Worm (Caenorhabditis elegans) whole organism, L3 larva: ENCODE measurements around the gene fcd-2.

ENCODE experiments used
- R02D3.7 ChIP-seq: fragments of 150-350 bp; optimal IDR thresholded peaks from 2 replicates; lab custom pipeline; 2014; ENCODE audit warnings: missing biosample characterization, missing genetic modification characterization
- aly-2 ChIP-seq: fragments of 150-350 bp; optimal IDR thresholded peaks from 2 replicates; lab custom pipeline; 2014; ENCODE audit warnings: missing biosample characterization, missing genetic modification characterization
- ama-1 ChIP-seq: fragments of 150-350 bp; optimal IDR thresholded peaks from 2 replicates; lab custom pipeline; 2018
- ceh-82 ChIP-seq: fragments of 150-350 bp; optimal IDR thresholded peaks from 2 replicates; lab custom pipeline; 2014; ENCODE audit warnings: missing biosample characterization, missing genetic modification characterization
- ceh-9 ChIP-seq: sonication (generic microtip); optimal IDR thresholded peaks from 2 replicates; lab custom pipeline; 2018; ENCODE audit warnings: missing biosample characterization, missing genetic modification characterization
- egl-27 ChIP-seq: sonication (generic microtip); optimal IDR thresholded peaks from 4 replicates; lab custom pipeline; 2017; ENCODE audit warnings: missing biosample characterization, missing genetic modification reagents, missing genetic modification characterization
- elt-1 ChIP-seq: fragments of 150-350 bp; optimal IDR thresholded peaks from 2 replicates; lab custom pipeline; 2014; ENCODE audit warnings: missing biosample characterization, missing genetic modification characterization
- elt-3 ChIP-seq, 3 experiments: fragments of 150-350 bp in 1 of 3; sonication (generic microtip) in 2 of 3; optimal IDR thresholded peaks; 2 replicates in 2 of 3; 4 replicates in 1 of 3; lab custom pipeline; 2014 to 2017; ENCODE audit warnings: missing biosample characterization in 3 of 3, missing genetic modification characterization in 3 of 3
- eor-1 ChIP-seq, 2 experiments: fragments of 150-350 bp; optimal IDR thresholded peaks; 2 replicates each; lab custom pipeline; 2014 to 2018; ENCODE audit warnings: missing biosample characterization in 2 of 2, missing genetic modification characterization in 2 of 2
- fkh-10 ChIP-seq: sonication (generic microtip); optimal IDR thresholded peaks from 2 replicates; lab custom pipeline; 2017; ENCODE audit warnings: missing biosample characterization, missing genetic modification reagents, missing genetic modification characterization
- fkh-2 ChIP-seq: fragments of 150-350 bp; optimal IDR thresholded peaks from 2 replicates; lab custom pipeline; 2014; ENCODE audit warnings: missing biosample characterization, missing genetic modification reagents, missing genetic modification characterization
- fos-1 ChIP-seq: fragments of 150-350 bp; optimal IDR thresholded peaks from 2 replicates; lab custom pipeline; 2014; ENCODE audit warnings: missing biosample characterization, missing genetic modification characterization
- hmg-11 ChIP-seq: sonication (generic microtip); optimal IDR thresholded peaks from 2 replicates; lab custom pipeline; 2016; ENCODE audit warnings: missing genetic modification characterization, missing compliant biosample characterization
- lin-15B ChIP-seq: fragments of 150-350 bp; optimal IDR thresholded peaks from 2 replicates; lab custom pipeline; 2014; ENCODE audit warnings: missing biosample characterization, missing genetic modification characterization
- lin-39 ChIP-seq: fragments of 150-350 bp; optimal IDR thresholded peaks from 2 replicates; lab custom pipeline; 2018; ENCODE audit warnings: missing biosample characterization, missing genetic modification reagents, missing genetic modification characterization
- lsy-12 ChIP-seq: sonication (generic microtip); optimal IDR thresholded peaks from 2 replicates; lab custom pipeline; 2016; ENCODE audit warnings: mild to moderate bottlenecking, missing genetic modification characterization, missing compliant biosample characterization
- mml-1 ChIP-seq: fragments of 150-350 bp; sonication (generic microtip); optimal IDR thresholded peaks from 3 replicates; lab custom pipeline; 2014; ENCODE audit warnings: missing biosample characterization, missing genetic modification characterization
- nfya-1 ChIP-seq: sonication (generic microtip); optimal IDR thresholded peaks from 2 replicates; lab custom pipeline; 2017; ENCODE audit warnings: missing genetic modification characterization, mild to moderate bottlenecking, missing compliant biosample characterization, antibody characterized with exemption, moderate library complexity; ENCODE audit not compliant: insufficient read depth
- nhr-25 ChIP-seq: sonication (generic microtip); optimal IDR thresholded peaks from 2 replicates; lab custom pipeline; 2017; ENCODE audit warnings: missing biosample characterization, missing genetic modification characterization
- nhr-43 ChIP-seq: sonication (generic microtip); optimal IDR thresholded peaks from 2 replicates; lab custom pipeline; 2016; ENCODE audit warnings: mild to moderate bottlenecking, missing genetic modification characterization, missing compliant biosample characterization; ENCODE audit not compliant: poor library complexity, severe bottlenecking
- nhr-67 ChIP-seq: fragments of 150-350 bp; optimal IDR thresholded peaks from 2 replicates; lab custom pipeline; 2014; ENCODE audit warnings: missing biosample characterization, missing genetic modification characterization
- nhr-76 ChIP-seq: fragments of 150-350 bp; sonication (generic microtip); optimal IDR thresholded peaks from 5 replicates; lab custom pipeline; 2014; ENCODE audit warnings: missing biosample characterization, missing genetic modification characterization
- nhr-77 ChIP-seq: fragments of 150-350 bp; optimal IDR thresholded peaks from 2 replicates; lab custom pipeline; 2014; ENCODE audit warnings: missing biosample characterization, missing genetic modification characterization
- pha-4 ChIP-seq: fragments of 150-350 bp; optimal IDR thresholded peaks from 2 replicates; lab custom pipeline; 2014; ENCODE audit warnings: missing biosample characterization, missing genetic modification reagents, missing genetic modification characterization
- sea-2 ChIP-seq: fragments of 150-350 bp; sonication (generic microtip); optimal IDR thresholded peaks from 4 replicates; lab custom pipeline; 2014; ENCODE audit warnings: missing biosample characterization, missing genetic modification reagents, missing genetic modification characterization
- skn-1 ChIP-seq: fragments of 150-350 bp; optimal IDR thresholded peaks from 2 replicates; lab custom pipeline; 2014; ENCODE audit warnings: missing biosample characterization, missing genetic modification characterization
- tbx-2 ChIP-seq: sonication (generic microtip); optimal IDR thresholded peaks from 2 replicates; lab custom pipeline; 2016; ENCODE audit warnings: mild to moderate bottlenecking, missing genetic modification characterization, missing compliant biosample characterization
- unc-39 ChIP-seq: sonication (generic microtip); optimal IDR thresholded peaks from 4 replicates; lab custom pipeline; 2017; ENCODE audit warnings: missing biosample characterization, missing genetic modification characterization
- unc-62 ChIP-seq: fragments of 150-350 bp; sonication (generic microtip); optimal IDR thresholded peaks from 4 replicates; lab custom pipeline; 2014; ENCODE audit warnings: missing biosample characterization, missing genetic modification reagents, missing genetic modification characterization
- zag-1 ChIP-seq: fragments of 150-350 bp; optimal IDR thresholded peaks from 2 replicates; lab custom pipeline; 2014; ENCODE audit warnings: missing biosample characterization, missing genetic modification characterization
- ztf-4 ChIP-seq: fragments of 150-350 bp; optimal IDR thresholded peaks from 2 replicates; lab custom pipeline; 2014; ENCODE audit warnings: missing biosample characterization, missing genetic modification characterization

The fcd-2 gene

ce11 chrIV:15039477-15039876 is 14.0 kb downstream of the fcd-2 start, which contains the start of gene hrpu-1 (continued):
- TF ChIP-seq eor-1 (tag; optimal IDR thresholded peaks at IDR 0.05; lab: Kevin White, UChicago) (no peak), unc-62 (GFP tag; lab: Kevin White, UChicago) (no peak), nhr-25 (peak; percentile 69), unc-39 (no peak), ceh-82 (tag; lab: Kevin White, UChicago) (no peak), pha-4 (tag; lab: Kevin White, UChicago) (peak; percentile 87), lin-15B (peak; percentile 89), skn-1 (tag; lab: Kevin White, UChicago) (no peak)
- TF ChIP-seq, all 47 proteins: peak for 21

- no peak for TF ChIP-seq mml-1 (tag; lab: Kevin White, UChicago)
Observed at ce11 chrIV:15041124-15041523, 15.6 kb downstream of the fcd-2 start.

ce11 chrIV:15042159-15042936 is 16.8 kb downstream of the fcd-2 start:
- TF ChIP-seq elt-1 (tag; lab: Kevin White, UChicago): no peak
- no peak for TF ChIP-seq nhr-43 (tag; lab: Kevin White, UChicago)
- no peak for TF ChIP-seq aly-2 (tag; lab: Kevin White, UChicago)
- TF ChIP-seq, all 47 proteins: peak for 0

- no peak for TF ChIP-seq fos-1 (tag; lab: Kevin White, UChicago)
- no peak for TF ChIP-seq R02D3.7 (tag; lab: Kevin White, UChicago)
- TF ChIP-seq egl-27 (tag; lab: Kevin White, UChicago): no peak
- no peak for TF ChIP-seq nhr-67 (tag; lab: Kevin White, UChicago)
- no peak for TF ChIP-seq hmg-11 (tag; lab: Kevin White, UChicago)
- no peak for TF ChIP-seq sea-2
- TF ChIP-seq nfya-1: no peak
- TF ChIP-seq zag-1: no peak
Observed at ce11 chrIV:15046162-15046561, 20.7 kb downstream of the fcd-2 start.

ce11 chrIV:15049288-15050094 is 24.0 kb downstream of the fcd-2 start:
- TF ChIP-seq unc-62 (GFP tag; lab: Kevin White, UChicago) (no peak), nfya-1 (peak; percentile 96), nhr-67 (tag; lab: Kevin White, UChicago) (no peak), ama-1 (lab: Kevin White, UChicago) (peak; percentile 81), ztf-4 (no peak), tbx-2 (tag; lab: Kevin White, UChicago) (no peak), lin-15B (peak; percentile 42), R02D3.7 (tag; lab: Kevin White, UChicago) (peak; percentile 5), fkh-10 (GFP tag; lab: Kevin White, UChicago) (no peak), nhr-43 (tag; lab: Kevin White, UChicago) (peak; percentile 5), sea-2 (no peak), elt-3 (tag; optimal IDR thresholded peaks at IDR 0.05; lab: Kevin White, UChicago) (no peak), aly-2 (tag; lab: Kevin White, UChicago) (peak; percentile 76), ceh-9 (tag; lab: Kevin White, UChicago) (no peak), lsy-12 (tag; lab: Kevin White, UChicago) (no peak), eor-1 (tag; optimal IDR thresholded peaks at IDR 0.05; lab: Kevin White, UChicago) (no peak), lin-39 (tag; lab: Kevin White, UChicago) (no peak), skn-1 (tag; lab: Kevin White, UChicago) (no peak)

ce11 chrIV:15051045-15051444 is 25.5 kb downstream of the fcd-2 start:
- TF ChIP-seq eor-1 (tag; optimal IDR thresholded peaks at IDR 0.05; lab: Kevin White, UChicago): no peak
- TF ChIP-seq skn-1 (tag; lab: Kevin White, UChicago): no peak
- TF ChIP-seq nhr-77: no peak
- TF ChIP-seq R02D3.7 (tag; lab: Kevin White, UChicago): no peak
- no peak for TF ChIP-seq aly-2 (tag; lab: Kevin White, UChicago)
- no peak for TF ChIP-seq fkh-2 (tag; lab: Kevin White, UChicago)
- TF ChIP-seq unc-39: no peak
- no peak for TF ChIP-seq ztf-4
- TF ChIP-seq ceh-9 (tag; lab: Kevin White, UChicago): no peak
- TF ChIP-seq ceh-82 (tag; lab: Kevin White, UChicago): no peak
- no peak for TF ChIP-seq nhr-76 (tag; lab: Kevin White, UChicago)
